Fruit fly (Drosophila melanogaster) whole organism, prepupa: ENCODE results near the gene Grx3.

Experiments
- Blimp-1 ChIP-seq: fragments of 200-800 bp; sonication (Bioruptor generic); optimal IDR thresholded peaks from 3 replicates; lab custom pipeline; 2017; ENCODE audit warnings: missing biosample characterization, missing genetic modification characterization, mild to moderate bottlenecking, moderate library complexity, missing genetic modification reagents
- CG10631 ChIP-seq: fragments of 200-800 bp; sonication (Bioruptor generic); optimal IDR thresholded peaks from 2 replicates; lab custom pipeline; 2016; ENCODE audit warnings: missing biosample characterization, missing genetic modification characterization
- CG10669 ChIP-seq: fragments of 200-800 bp; sonication (Bioruptor generic); optimal IDR thresholded peaks from 3 replicates; lab custom pipeline; 2018; ENCODE audit warnings: missing biosample characterization, mild to moderate bottlenecking, missing genetic modification characterization, moderate library complexity
- CG11294 ChIP-seq: fragments of 200-800 bp; sonication (Bioruptor generic); IDR thresholded peaks from 2 replicates; pipeline ENCODE4 v1.3.6; 2022; ENCODE audit warnings: missing biosample characterization, missing genetic modification characterization
- CG11762 ChIP-seq: fragments of 200-800 bp; sonication (Bioruptor generic); optimal IDR thresholded peaks from 3 replicates; lab custom pipeline; 2016; ENCODE audit warnings: missing biosample characterization, missing genetic modification characterization; ENCODE audit not compliant: insufficient read depth
- CG11902 ChIP-seq: fragments of 200-800 bp; sonication (Bioruptor generic); optimal IDR thresholded peaks from 3 replicates; lab custom pipeline; 2016; ENCODE audit warnings: missing biosample characterization, missing genetic modification characterization
- CG15336 ChIP-seq: fragments of 200-800 bp; sonication (Bioruptor generic); IDR thresholded peaks from 2 replicates; pipeline ENCODE4 v1.3.6; 2022; ENCODE audit warnings: missing biosample characterization, missing genetic modification characterization
- CG1621 ChIP-seq: fragments of 200-800 bp; sonication (Bioruptor generic); optimal IDR thresholded peaks from 3 replicates; lab custom pipeline; 2018; ENCODE audit warnings: missing biosample characterization, mild to moderate bottlenecking, missing genetic modification characterization
- CG16779 ChIP-seq: fragments of 200-800 bp; sonication (Bioruptor generic); optimal IDR thresholded peaks from 3 replicates; lab custom pipeline; 2017; ENCODE audit warnings: missing biosample characterization, mild to moderate bottlenecking, missing genetic modification characterization
- CG3032 ChIP-seq: fragments of 200-800 bp; optimal IDR thresholded peaks from 2 replicates; lab custom pipeline; 2019; ENCODE audit warnings: missing biosample characterization, mild to moderate bottlenecking, missing genetic modification characterization, moderate library complexity
- CG31627 ChIP-seq: fragments of 200-800 bp; sonication (Bioruptor generic); optimal IDR thresholded peaks from 3 replicates; lab custom pipeline; 2016; ENCODE audit warnings: missing biosample characterization, missing genetic modification characterization
- CG32006 ChIP-seq: fragments of 200-800 bp; sonication (Bioruptor generic); optimal IDR thresholded peaks from 3 replicates; lab custom pipeline; 2017; ENCODE audit warnings: missing biosample characterization, mild to moderate bottlenecking, missing genetic modification characterization
- CG34406 ChIP-seq: fragments of 200-800 bp; sonication (Bioruptor generic); optimal IDR thresholded peaks from 3 replicates; lab custom pipeline; 2016; ENCODE audit warnings: missing biosample characterization, missing genetic modification characterization
- CG3919 ChIP-seq: fragments of 200-800 bp; sonication (Bioruptor generic); optimal IDR thresholded peaks from 3 replicates; lab custom pipeline; 2016; ENCODE audit warnings: missing biosample characterization, missing genetic modification characterization
- CG4318 ChIP-seq: fragments of 200-800 bp; sonication (Bioruptor generic); optimal IDR thresholded peaks from 3 replicates; lab custom pipeline; 2017; ENCODE audit warnings: missing biosample characterization, mild to moderate bottlenecking, missing genetic modification characterization
- CG6163 ChIP-seq: fragments of 200-800 bp; sonication (Bioruptor generic); IDR thresholded peaks from 3 replicates; pipeline ENCODE4 v1.3.6; 2022; ENCODE audit warnings: missing biosample characterization, missing genetic modification characterization
- CG6276 ChIP-seq: fragments of 200-800 bp; sonication (Bioruptor generic); optimal IDR thresholded peaks from 2 replicates; lab custom pipeline; 2017; ENCODE audit warnings: missing biosample characterization, mild to moderate bottlenecking, missing genetic modification characterization
- CG6792 ChIP-seq: fragments of 200-800 bp; sonication (Bioruptor generic); optimal IDR thresholded peaks from 3 replicates; lab custom pipeline; 2016; ENCODE audit warnings: missing biosample characterization, missing genetic modification characterization
- CG6854 ChIP-seq: fragments of 200-800 bp; sonication (Bioruptor generic); optimal IDR thresholded peaks from 2 replicates; lab custom pipeline; 2017; ENCODE audit warnings: missing biosample characterization, mild to moderate bottlenecking, missing genetic modification characterization
- CG8119 ChIP-seq: fragments of 200-800 bp; sonication (Bioruptor generic); IDR thresholded peaks from 3 replicates; pipeline ENCODE4 v1.3.6; 2022; ENCODE audit warnings: missing biosample characterization, missing genetic modification characterization
- CG8319 ChIP-seq: fragments of 200-800 bp; sonication (Bioruptor generic); optimal IDR thresholded peaks from 3 replicates; lab custom pipeline; 2016; ENCODE audit warnings: missing biosample characterization, missing genetic modification characterization
- CG9139 ChIP-seq: fragments of 200-800 bp; sonication (Bioruptor generic); optimal IDR thresholded peaks from 3 replicates; lab custom pipeline; 2017; ENCODE audit warnings: missing biosample characterization, mild to moderate bottlenecking, missing genetic modification characterization
- Eip78C ChIP-seq: fragments of 200-800 bp; sonication (Bioruptor generic); peaks from one replicate; lab custom pipeline; 2016; ENCODE audit warnings: missing biosample characterization, missing genetic modification characterization
- Ets21C ChIP-seq: fragments of 200-800 bp; sonication (Bioruptor generic); optimal IDR thresholded peaks from 3 replicates; lab custom pipeline; 2016; ENCODE audit warnings: missing biosample characterization, missing genetic modification characterization
- Ets96B ChIP-seq: fragments of 200-800 bp; optimal IDR thresholded peaks from 2 replicates; lab custom pipeline; 2019; ENCODE audit warnings: missing biosample characterization, mild to moderate bottlenecking, missing genetic modification characterization, moderate library complexity
- Gug ChIP-seq: fragments of 200-800 bp; sonication (Bioruptor generic); IDR thresholded peaks from 2 replicates; pipeline ENCODE4 v1.3.6; 2022; ENCODE audit warnings: missing biosample characterization, missing genetic modification characterization
- Hr39 ChIP-seq: fragments of 200-800 bp; sonication (Bioruptor generic); optimal IDR thresholded peaks from 2 replicates; lab custom pipeline; 2016; ENCODE audit warnings: missing biosample characterization, missing genetic modification characterization
- Hr4 ChIP-seq: fragments of 200-800 bp; sonication (Bioruptor generic); optimal IDR thresholded peaks from 3 replicates; lab custom pipeline; 2016; ENCODE audit warnings: missing biosample characterization, missing genetic modification characterization
- Lpt ChIP-seq: fragments of 200-800 bp; sonication (Bioruptor generic); optimal IDR thresholded peaks from 3 replicates; lab custom pipeline; 2016; ENCODE audit warnings: missing biosample characterization, missing genetic modification characterization
- Met ChIP-seq: fragments of 200-800 bp; sonication (Bioruptor generic); optimal IDR thresholded peaks from 3 replicates; lab custom pipeline; 2016; ENCODE audit warnings: missing biosample characterization, missing genetic modification characterization
- Smox ChIP-seq: fragments of 200-800 bp; sonication (Bioruptor generic); optimal IDR thresholded peaks from 3 replicates; lab custom pipeline; 2016; ENCODE audit warnings: missing biosample characterization, missing genetic modification characterization
- Sox102F ChIP-seq: fragments of 200-800 bp; sonication (Bioruptor generic); optimal IDR thresholded peaks from 2 replicates; lab custom pipeline; 2016; ENCODE audit warnings: missing biosample characterization, mild to moderate bottlenecking, missing genetic modification characterization
- Sox14 ChIP-seq: fragments of 200-800 bp; sonication (Bioruptor generic); optimal IDR thresholded peaks from 3 replicates; lab custom pipeline; 2016; ENCODE audit warnings: missing biosample characterization, missing genetic modification characterization
- achi ChIP-seq: fragments of 200-800 bp; sonication (Bioruptor generic); optimal IDR thresholded peaks from 3 replicates; lab custom pipeline; 2016; ENCODE audit warnings: missing biosample characterization, missing genetic modification characterization
- acj6 ChIP-seq: fragments of 200-800 bp; sonication (Bioruptor generic); optimal IDR thresholded peaks from 3 replicates; lab custom pipeline; 2016; ENCODE audit warnings: missing biosample characterization, missing genetic modification characterization
- cyc ChIP-seq: fragments of 200-800 bp; sonication (Bioruptor generic); optimal IDR thresholded peaks from 3 replicates; lab custom pipeline; 2016; ENCODE audit warnings: missing biosample characterization, missing genetic modification characterization
- dac ChIP-seq: fragments of 200-800 bp; sonication (Bioruptor generic); optimal IDR thresholded peaks from 2 replicates; lab custom pipeline; 2017; ENCODE audit warnings: missing biosample characterization, mild to moderate bottlenecking, missing genetic modification characterization
- dsx ChIP-seq: fragments of 200-800 bp; optimal IDR thresholded peaks from 3 replicates; lab custom pipeline; 2019; ENCODE audit warnings: missing biosample characterization, mild to moderate bottlenecking, missing genetic modification characterization, moderate library complexity; ENCODE audit not compliant: poor library complexity, severe bottlenecking
- eg ChIP-seq: fragments of 200-800 bp; sonication (Bioruptor generic); IDR thresholded peaks from 3 replicates; pipeline ENCODE4 v1.3.6; 2022; ENCODE audit warnings: missing biosample characterization, missing genetic modification characterization
- esn ChIP-seq: fragments of 200-800 bp; sonication (Bioruptor generic); optimal IDR thresholded peaks from 2 replicates; lab custom pipeline; 2016; ENCODE audit warnings: missing biosample characterization, mild to moderate bottlenecking, missing genetic modification characterization, moderate library complexity
- fd59A ChIP-seq: fragments of 200-800 bp; sonication (Bioruptor generic); optimal IDR thresholded peaks from 2 replicates; lab custom pipeline; 2017; ENCODE audit warnings: missing biosample characterization, mild to moderate bottlenecking, missing genetic modification characterization, missing genetic modification reagents
- fd85E ChIP-seq: fragments of 200-800 bp; sonication (Bioruptor generic); optimal IDR thresholded peaks from 3 replicates; lab custom pipeline; 2016; ENCODE audit warnings: missing biosample characterization, missing genetic modification characterization
- fkh ChIP-seq: fragments of 200-800 bp; sonication (Bioruptor generic); optimal IDR thresholded peaks from 3 replicates; lab custom pipeline; 2017; ENCODE audit warnings: missing biosample characterization, mild to moderate bottlenecking, missing genetic modification characterization, moderate library complexity
- net ChIP-seq: fragments of 200-800 bp; sonication (Bioruptor generic); optimal IDR thresholded peaks from 3 replicates; lab custom pipeline; 2016; ENCODE audit warnings: missing biosample characterization, missing genetic modification characterization
- pdm3 ChIP-seq: fragments of 200-800 bp; sonication (Bioruptor generic); optimal IDR thresholded peaks from 3 replicates; lab custom pipeline; 2016; ENCODE audit warnings: missing biosample characterization, missing genetic modification characterization
- salr ChIP-seq, 2 experiments: fragments of 200-800 bp; sonication (Bioruptor generic); optimal IDR thresholded peaks; 3 replicates each; lab custom pipeline; 2016 to 2018; ENCODE audit warnings: missing biosample characterization in 2 of 2, missing genetic modification characterization in 2 of 2, mild to moderate bottlenecking in 1 of 2
- ss ChIP-seq, 2 experiments: fragments of 200-800 bp; sonication (Bioruptor generic); optimal IDR thresholded peaks; 2 replicates in 1 of 2; 3 replicates in 1 of 2; lab custom pipeline; 2017 to 2018; ENCODE audit warnings: mild to moderate bottlenecking in 2 of 2, missing biosample characterization in 2 of 2, missing genetic modification characterization in 2 of 2, moderate library complexity in 1 of 2
- svp ChIP-seq: fragments of 200-800 bp; sonication (Bioruptor generic); peaks from one replicate; lab custom pipeline; 2016; ENCODE audit warnings: missing biosample characterization, missing genetic modification characterization
- topi ChIP-seq: fragments of 200-800 bp; sonication (Bioruptor generic); optimal IDR thresholded peaks from 3 replicates; lab custom pipeline; 2016; ENCODE audit warnings: missing biosample characterization, missing genetic modification characterization
- vri ChIP-seq: fragments of 200-800 bp; sonication (Bioruptor generic); optimal IDR thresholded peaks from 3 replicates; lab custom pipeline; 2016; ENCODE audit warnings: missing biosample characterization, mild to moderate bottlenecking, missing genetic modification characterization

Grx3 gene

DNA sequence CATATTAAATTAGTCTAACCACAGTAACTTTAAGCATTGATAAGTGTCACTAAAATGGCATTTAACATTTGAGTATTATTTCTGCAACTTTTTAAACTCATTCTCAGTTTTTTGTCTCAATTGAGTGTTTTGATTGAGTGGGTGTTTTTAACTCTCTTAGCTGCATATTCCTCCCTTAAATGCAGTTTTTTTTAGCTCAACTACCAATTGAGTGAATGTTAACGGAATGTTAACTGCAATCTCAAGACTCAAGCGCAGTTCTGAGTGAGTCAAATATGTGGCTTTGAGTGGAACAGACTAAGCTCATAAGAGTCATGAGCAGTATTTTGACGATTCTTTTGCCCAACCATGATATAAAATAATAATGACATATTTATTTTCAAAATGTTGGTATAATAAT is 3.3 kb upstream of the Grx3 start:
- no peak for TF ChIP-seq Gug
- no peak for TF ChIP-seq Sox14 (GFP tag; lab: Kevin White, UChicago)
- TF ChIP-seq CG8319 (GFP tag; lab: Kevin White, UChicago): no peak
- no peak for TF ChIP-seq CG32006 (GFP tag; lab: Kevin White, UChicago)
- TF ChIP-seq Sox102F (GFP tag; lab: Kevin White, UChicago): no peak
- TF ChIP-seq net: no peak
- TF ChIP-seq CG6276 (GFP tag; lab: Kevin White, UChicago): no peak
- TF ChIP-seq cyc (GFP tag; lab: Kevin White, UChicago): no peak
- TF ChIP-seq Lpt (GFP tag; lab: Kevin White, UChicago): no peak
- TF ChIP-seq Hr4 (GFP tag; lab: Kevin White, UChicago): no peak

DNA sequence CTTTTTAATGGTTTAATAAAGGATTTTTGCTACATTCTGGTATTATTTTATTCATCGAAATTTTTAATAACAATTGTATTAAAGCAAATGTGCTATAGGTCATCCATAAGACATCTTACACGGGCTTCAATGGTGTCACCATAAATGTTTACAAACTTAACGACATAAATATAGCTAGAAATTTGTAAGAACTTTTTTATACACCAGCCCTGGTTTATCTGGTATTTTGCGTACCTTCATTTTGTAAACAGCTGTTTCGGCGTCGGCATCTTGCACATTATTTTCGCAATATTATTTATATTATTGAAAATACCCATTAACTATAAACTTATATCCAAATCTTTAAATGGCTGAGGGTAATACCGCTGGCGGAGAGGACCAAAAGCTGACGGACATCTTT is 1.1 kb downstream of the Grx3 start, which contains the start of gene Tap42:
Gene Tap42 (plus strand): TSS at position 240 of the 400 bp plus-strand sequence.
- TF ChIP-seq Smox (GFP tag; lab: Kevin White, UChicago) (peak; percentile 37), fd59A (no peak), CG9139 (GFP tag; lab: Kevin White, UChicago) (no peak), salr (GFP tag; optimal IDR thresholded peaks at IDR 0.05; lab: Kevin White, UChicago) (no peak), CG15336 (GFP tag; lab: Robert Waterston, UW) (no peak), CG11902 (GFP tag; lab: Kevin White, UChicago) (no peak), CG3919 (GFP tag; lab: Kevin White, UChicago) (no peak), CG11762 (GFP tag; lab: Kevin White, UChicago) (no peak), topi (GFP tag; lab: Kevin White, UChicago) (no peak), CG3032 (tag; lab: Kevin White, UChicago) (peak; percentile 3), CG10631 (no peak), Hr4 (GFP tag; lab: Kevin White, UChicago) (peak; percentile 25), cyc (GFP tag; lab: Kevin White, UChicago) (peak; percentile 9), CG4318 (GFP tag; lab: Kevin White, UChicago) (no peak), dac (no peak), CG11294 (GFP tag; lab: Robert Waterston, UW) (no peak), CG34406 (GFP tag; lab: Kevin White, UChicago) (no peak), dsx (no peak), Eip78C (GFP tag; lab: Kevin White, UChicago) (peak; percentile 79), acj6 (peak; percentile 24), fkh (GFP tag; lab: Kevin White, UChicago) (no peak), Ets96B (tag; lab: Kevin White, UChicago) (no peak), fd85E (GFP tag; lab: Kevin White, UChicago) (no peak), achi (no peak), Hr39 (no peak), CG8319 (GFP tag; lab: Kevin White, UChicago) (no peak), CG8119 (GFP tag; lab: Robert Waterston, UW) (no peak), esn (GFP tag; lab: Kevin White, UChicago) (peak; percentile 45), CG16779 (no peak), Lpt (GFP tag; lab: Kevin White, UChicago) (no peak), CG32006 (GFP tag; lab: Kevin White, UChicago) (no peak), ss (GFP tag; optimal IDR thresholded peaks at IDR 0.05; lab: Kevin White, UChicago) (no peak), CG1621 (tag; lab: Kevin White, UChicago) (no peak), CG6792 (GFP tag; lab: Kevin White, UChicago) (no peak), eg (GFP tag; lab: Robert Waterston, UW) (no peak), CG10669 (GFP tag; lab: Kevin White, UChicago) (no peak), CG31627 (GFP tag; lab: Kevin White, UChicago) (no peak), Blimp-1 (GFP tag; lab: Kevin White, UChicago) (no peak), Met (GFP tag; lab: Kevin White, UChicago) (no peak), vri (GFP tag; lab: Kevin White, UChicago) (no peak), svp (GFP tag; lab: Kevin White, UChicago) (no peak), CG6163 (GFP tag; lab: Robert Waterston, UW) (no peak), pdm3 (GFP tag; lab: Kevin White, UChicago) (peak; percentile 25), Ets21C (GFP tag; lab: Kevin White, UChicago) (no peak), CG6854 (no peak), Sox14 (GFP tag; lab: Kevin White, UChicago) (no peak), Gug (no peak)
